Fruit fly (Drosophila melanogaster) whole organism, adult: Measurements from ENCODE around the gene FMRFaR.
"Not testable (repeated sequence)": the region's sequence is repeated elsewhere in the genome, so short reads cannot be mapped to it uniquely, and the experiment has no call there.

ENCODE experiments used
- CG7045 ChIP-seq: fragments of 200-800 bp; sonication (Bioruptor generic); optimal IDR thresholded peaks from 2 replicates; lab custom pipeline; 2017; ENCODE audit warnings: missing biosample characterization, mild to moderate bottlenecking, missing genetic modification characterization
- bab1 ChIP-seq: fragments of 200-800 bp; sonication (Bioruptor generic); optimal IDR thresholded peaks from 3 replicates; lab custom pipeline; 2019; ENCODE audit warnings: missing biosample characterization, mild to moderate bottlenecking, missing genetic modification characterization, moderate library complexity
- kay ChIP-seq: fragments of 200-800 bp; sonication (Bioruptor generic); peaks from one replicate; lab custom pipeline; 2016; ENCODE audit warnings: missing biosample characterization, missing genetic modification characterization, borderline replicate concordance

- TF ChIP-seq kay, CG7045, bab1 (GFP tag; lab: Kevin White, UChicago): not testable (repeated sequence)
Observed at dm6 chr3L:3061069-3061468, 59.6 kb downstream of the FMRFaR start.
